Fruit fly (Drosophila melanogaster) whole organism, embryonic: Measurements from ENCODE around the gene Sgp.
A peak's percentile ranks its signal among the peaks of the same experiment; 100 is the strongest.

Experiments
- Adf1 ChIP-seq: fragments of 200-800 bp; sonication (Bioruptor generic); IDR thresholded peaks from 2 replicates; pipeline ENCODE4 v1.3.6; 2022; ENCODE audit warnings: missing biosample characterization, missing genetic modification characterization
- CG10267 ChIP-seq: fragments of 200-800 bp; sonication (Bioruptor generic); optimal IDR thresholded peaks from 2 replicates; lab custom pipeline; 2018; ENCODE audit warnings: missing biosample characterization, mild to moderate bottlenecking, missing genetic modification characterization, moderate library complexity
- CG11085 ChIP-seq: fragments of 200-800 bp; sonication (Bioruptor generic); IDR thresholded peaks from 2 replicates; pipeline ENCODE4 v1.3.6; 2022; ENCODE audit warnings: missing biosample characterization, missing genetic modification characterization
- CG12219 ChIP-seq: fragments of 200-800 bp; sonication (Bioruptor generic); optimal IDR thresholded peaks from 3 replicates; lab custom pipeline; 2018; ENCODE audit warnings: missing biosample characterization, mild to moderate bottlenecking, missing genetic modification characterization
- CG12299 ChIP-seq: fragments of 200-800 bp; sonication (Bioruptor generic); optimal IDR thresholded peaks from 2 replicates; lab custom pipeline; 2018; ENCODE audit warnings: missing biosample characterization, mild to moderate bottlenecking, missing genetic modification characterization
- CG12659 ChIP-seq: fragments of 200-800 bp; sonication (Bioruptor generic); optimal IDR thresholded peaks from 3 replicates; lab custom pipeline; 2017; ENCODE audit warnings: mild to moderate bottlenecking, missing biosample characterization, missing genetic modification reagents, missing genetic modification characterization
- CG13775 ChIP-seq: fragments of 200-800 bp; sonication (Bioruptor generic); optimal IDR thresholded peaks from 3 replicates; lab custom pipeline; 2017; ENCODE audit warnings: missing biosample characterization, mild to moderate bottlenecking, missing genetic modification characterization
- CG14965 ChIP-seq: fragments of 200-800 bp; sonication (Bioruptor generic); optimal IDR thresholded peaks from 2 replicates; lab custom pipeline; 2016; ENCODE audit warnings: missing biosample characterization, missing genetic modification characterization, borderline replicate concordance
- CG15269 ChIP-seq: fragments of 200-800 bp; sonication (Bioruptor generic); optimal IDR thresholded peaks from 2 replicates; lab custom pipeline; 2018; ENCODE audit warnings: missing biosample characterization, mild to moderate bottlenecking, missing genetic modification characterization, moderate library complexity
- CG17186 ChIP-seq: fragments of 200-800 bp; sonication (Bioruptor generic); optimal IDR thresholded peaks from 3 replicates; lab custom pipeline; 2017; ENCODE audit warnings: missing biosample characterization, missing genetic modification reagents, missing genetic modification characterization
- CG17912 ChIP-seq: fragments of 200-800 bp; sonication (Bioruptor generic); optimal IDR thresholded peaks from 2 replicates; lab custom pipeline; 2018; ENCODE audit warnings: missing biosample characterization, mild to moderate bottlenecking, missing genetic modification characterization
- CG18599 ChIP-seq: fragments of 200-800 bp; sonication (Bioruptor generic); optimal IDR thresholded peaks from 3 replicates; lab custom pipeline; 2017; ENCODE audit warnings: missing biosample characterization, missing genetic modification characterization, mild to moderate bottlenecking, moderate library complexity, missing genetic modification reagents
- CG2120 ChIP-seq: fragments of 200-800 bp; sonication (Bioruptor generic); optimal IDR thresholded peaks from 3 replicates; lab custom pipeline; 2016; ENCODE audit warnings: missing biosample characterization, missing genetic modification characterization
- CG3838 ChIP-seq: fragments of 200-800 bp; sonication (Bioruptor generic); optimal IDR thresholded peaks from 3 replicates; lab custom pipeline; 2016; ENCODE audit warnings: missing biosample characterization, missing genetic modification characterization
- CG43689 ChIP-seq: fragments of 200-800 bp; sonication (Bioruptor generic); IDR thresholded peaks from 2 replicates; pipeline ENCODE4 v1.3.6; 2022; ENCODE audit warnings: missing biosample characterization, missing genetic modification characterization
- CG5180 ChIP-seq: fragments of 200-800 bp; sonication (Bioruptor generic); optimal IDR thresholded peaks from 3 replicates; lab custom pipeline; 2017; ENCODE audit warnings: missing biosample characterization, missing genetic modification characterization, mild to moderate bottlenecking, moderate library complexity, missing genetic modification reagents
- CG8388 ChIP-seq: fragments of 200-800 bp; sonication (Bioruptor generic); optimal IDR thresholded peaks from 2 replicates; lab custom pipeline; 2019; ENCODE audit warnings: missing biosample characterization, mild to moderate bottlenecking, missing genetic modification characterization, moderate library complexity
- CG9876 ChIP-seq: fragments of 200-800 bp; sonication (Bioruptor generic); optimal IDR thresholded peaks from 2 replicates; lab custom pipeline; 2016; ENCODE audit warnings: missing biosample characterization, missing genetic modification characterization
- CkIIα-i1 ChIP-seq: fragments of 200-800 bp; sonication (Bioruptor generic); IDR thresholded peaks from 2 replicates; pipeline ENCODE4 v1.3.6; 2022; ENCODE audit warnings: missing biosample characterization, missing genetic modification characterization
- D19A ChIP-seq: fragments of 200-800 bp; optimal IDR thresholded peaks from 3 replicates; lab custom pipeline; 2019; ENCODE audit warnings: missing biosample characterization, mild to moderate bottlenecking, missing genetic modification characterization, moderate library complexity
- Dip2 ChIP-seq: fragments of 200-800 bp; sonication (Bioruptor generic); IDR thresholded peaks from 2 replicates; pipeline ENCODE4 v1.3.6; 2022; ENCODE audit warnings: missing biosample characterization, missing genetic modification characterization
- Drgx ChIP-seq: fragments of 200-800 bp; sonication (Bioruptor generic); IDR thresholded peaks from 2 replicates; pipeline ENCODE4 v1.3.6; 2022; ENCODE audit warnings: missing biosample characterization, missing genetic modification characterization
- HmgZ ChIP-seq: fragments of 200-800 bp; sonication (Bioruptor generic); optimal IDR thresholded peaks from 2 replicates; lab custom pipeline; 2018; ENCODE audit warnings: missing biosample characterization, mild to moderate bottlenecking, missing genetic modification characterization
- MTF-1 ChIP-seq: fragments of 200-800 bp; sonication (Bioruptor generic); optimal IDR thresholded peaks from 2 replicates; lab custom pipeline; 2018; ENCODE audit warnings: missing biosample characterization, mild to moderate bottlenecking, missing genetic modification characterization, borderline replicate concordance
- Mad ChIP-seq: fragments of 200-800 bp; sonication (Bioruptor generic); optimal IDR thresholded peaks from 2 replicates; lab custom pipeline; 2016; ENCODE audit warnings: missing biosample characterization, missing genetic modification characterization
- Opbp ChIP-seq: fragments of 200-800 bp; sonication (Bioruptor generic); IDR thresholded peaks from 3 replicates; pipeline ENCODE4 v1.3.6; 2022; ENCODE audit warnings: missing biosample characterization, missing genetic modification characterization; ENCODE audit not compliant: partially characterized antibody
- Sox100B ChIP-seq: fragments of 200-800 bp; sonication (Bioruptor generic); optimal IDR thresholded peaks from 3 replicates; lab custom pipeline; 2018; ENCODE audit warnings: missing biosample characterization, mild to moderate bottlenecking, missing genetic modification characterization
- TFAM ChIP-seq: fragments of 200-800 bp; sonication (Bioruptor generic); optimal IDR thresholded peaks from 2 replicates; lab custom pipeline; 2017; ENCODE audit warnings: missing biosample characterization, missing genetic modification characterization, inconsistent platforms
- ab ChIP-seq: fragments of 200-800 bp; sonication (Bioruptor generic); optimal IDR thresholded peaks from 2 replicates; lab custom pipeline; 2016; ENCODE audit warnings: missing biosample characterization, missing genetic modification characterization
- ac ChIP-seq: fragments of 200-800 bp; sonication (Bioruptor generic); optimal IDR thresholded peaks from 3 replicates; lab custom pipeline; 2017; ENCODE audit warnings: missing biosample characterization, mild to moderate bottlenecking, missing genetic modification characterization
- bab2 ChIP-seq: fragments of 200-800 bp; sonication (Bioruptor generic); optimal IDR thresholded peaks from 2 replicates; lab custom pipeline; 2016; ENCODE audit warnings: missing biosample characterization, missing genetic modification characterization
- chinmo ChIP-seq: fragments of 200-800 bp; sonication (Bioruptor generic); IDR thresholded peaks from 4 replicates; pipeline ENCODE4 v1.3.6; 2022; ENCODE audit warnings: missing biosample characterization, missing genetic modification characterization; ENCODE audit not compliant: partially characterized antibody
- dmrt11E ChIP-seq: fragments of 200-800 bp; sonication (Bioruptor generic); optimal IDR thresholded peaks from 3 replicates; lab custom pipeline; 2018; ENCODE audit warnings: missing biosample characterization, mild to moderate bottlenecking, missing genetic modification characterization, moderate library complexity
- fru ChIP-seq: fragments of >200 bp; optimal IDR thresholded peaks from 2 replicates; lab custom pipeline; 2017
- grn ChIP-seq: fragments of 200-800 bp; sonication (Bioruptor generic); optimal IDR thresholded peaks from 3 replicates; lab custom pipeline; 2017; ENCODE audit warnings: missing biosample characterization, missing genetic modification characterization
- gro ChIP-seq: fragments of 200-800 bp; sonication (Bioruptor generic); optimal IDR thresholded peaks from 2 replicates; lab custom pipeline; 2016; ENCODE audit warnings: missing biosample characterization, missing genetic modification characterization
- hb ChIP-seq: fragments of 200-800 bp; sonication (Bioruptor generic); IDR thresholded peaks from 3 replicates; pipeline ENCODE4 v1.3.6; 2022; ENCODE audit warnings: missing biosample characterization, missing genetic modification characterization; ENCODE audit not compliant: partially characterized antibody
- ind ChIP-seq: fragments of 200-800 bp; sonication (Bioruptor generic); optimal IDR thresholded peaks from 3 replicates; lab custom pipeline; 2016; ENCODE audit warnings: missing biosample characterization, missing genetic modification characterization
- jigr1 ChIP-seq: fragments of 200-800 bp; sonication (Bioruptor generic); IDR thresholded peaks from 3 replicates; pipeline ENCODE4 v1.3.6; 2022; ENCODE audit warnings: missing biosample characterization, missing genetic modification characterization
- kah ChIP-seq: fragments of 200-800 bp; sonication (Bioruptor generic); optimal IDR thresholded peaks from 2 replicates; lab custom pipeline; 2018; ENCODE audit warnings: missing biosample characterization, mild to moderate bottlenecking, missing genetic modification characterization
- ken ChIP-seq: fragments of 200-800 bp; sonication (Bioruptor generic); IDR thresholded peaks from 3 replicates; pipeline ENCODE4 v1.3.6; 2022; ENCODE audit warnings: missing biosample characterization, missing genetic modification characterization
- lbe ChIP-seq: fragments of 200-800 bp; sonication (Bioruptor generic); optimal IDR thresholded peaks from 2 replicates; lab custom pipeline; 2016; ENCODE audit warnings: missing biosample characterization, mild to moderate bottlenecking, missing genetic modification characterization
- mirr ChIP-seq: fragments of 200-800 bp; sonication (Bioruptor generic); optimal IDR thresholded peaks from 3 replicates; lab custom pipeline; 2018; ENCODE audit warnings: missing biosample characterization, mild to moderate bottlenecking, missing genetic modification characterization
- nmo ChIP-seq: fragments of 200-800 bp; sonication (Bioruptor generic); optimal IDR thresholded peaks from 2 replicates; lab custom pipeline; 2018; ENCODE audit warnings: missing biosample characterization, mild to moderate bottlenecking, missing genetic modification characterization, moderate library complexity
- pb ChIP-seq: fragments of 200-800 bp; sonication (Bioruptor generic); optimal IDR thresholded peaks from 3 replicates; lab custom pipeline; 2016; ENCODE audit warnings: missing biosample characterization, missing genetic modification characterization
- prd ChIP-seq, 3 experiments: fragments of >200 bp in 2 of 3; fragments of 200-800 bp in 1 of 3; sonication (Bioruptor generic) in 1 of 3; optimal IDR thresholded peaks in 2 of 3; IDR thresholded peaks in 1 of 3; 2 replicates in 2 of 3; 3 replicates in 1 of 3; pipeline versions ENCODE4 v1.3.6 to Lab custom; 2017 to 2022; ENCODE audit warnings: missing biosample characterization in 1 of 3, missing genetic modification characterization in 1 of 3
- sd ChIP-seq: fragments of 200-800 bp; sonication (Bioruptor generic); optimal IDR thresholded peaks from 3 replicates; lab custom pipeline; 2018; ENCODE audit warnings: missing biosample characterization, mild to moderate bottlenecking, missing genetic modification characterization, moderate library complexity
- slou ChIP-seq: fragments of 200-800 bp; sonication (Bioruptor generic); optimal IDR thresholded peaks from 3 replicates; lab custom pipeline; 2016; ENCODE audit warnings: missing biosample characterization, missing genetic modification characterization
- slp2 ChIP-seq: fragments of 200-800 bp; sonication (Bioruptor generic); optimal IDR thresholded peaks from 2 replicates; lab custom pipeline; 2016; ENCODE audit warnings: missing biosample characterization, missing genetic modification characterization
- tgo ChIP-seq: fragments of 200-800 bp; sonication (Bioruptor generic); IDR thresholded peaks from 3 replicates; pipeline ENCODE4 v1.3.6; 2022; ENCODE audit warnings: missing biosample characterization, missing genetic modification characterization
- zen2 ChIP-seq: fragments of 200-800 bp; sonication (Bioruptor generic); IDR thresholded peaks from 3 replicates; pipeline ENCODE4 v1.3.6; 2022; ENCODE audit warnings: missing biosample characterization, missing genetic modification characterization; ENCODE audit not compliant: partially characterized antibody

Sgp gene

dm6 chr2L:8471667-8472066, 47.8 kb upstream of the Sgp start (continued):
- no peak for TF ChIP-seq CG15269 (tag; lab: Kevin White, UChicago)
- TF ChIP-seq CG13775, result no peak
- TF ChIP-seq TFAM, result no peak
- TF ChIP-seq CG2120 (GFP tag; lab: Kevin White, UChicago), result no peak
- TF ChIP-seq D19A, result peak; percentile 41
- peak; percentile 41 for TF ChIP-seq CG10267 (tag; lab: Kevin White, UChicago)
- TF ChIP-seq slou (GFP tag; lab: Kevin White, UChicago), result no peak
- no peak for TF ChIP-seq CG12219 (GFP tag; lab: Kevin White, UChicago)
- TF ChIP-seq Mad (GFP tag; lab: Kevin White, UChicago), result no peak
- no peak for TF ChIP-seq hb
- TF ChIP-seq sd (tag; lab: Kevin White, UChicago), result no peak
- TF ChIP-seq CG8388 (GFP tag; lab: Kevin White, UChicago), result peak; percentile 49
- TF ChIP-seq bab2 (GFP tag; lab: Kevin White, UChicago), result no peak
- TF ChIP-seq CG17912 (GFP tag; lab: Kevin White, UChicago), result no peak
- TF ChIP-seq CG43689 (GFP tag; lab: Robert Waterston, UW), result no peak
- peak; percentile 47; the same call in 1 of the 2 replicates for TF ChIP-seq Drgx (GFP tag; lab: Robert Waterston, UW)
- TF ChIP-seq gro, result no peak
- TF ChIP-seq nmo (GFP tag; lab: Kevin White, UChicago), result peak; percentile 74
- no peak for TF ChIP-seq ind (GFP tag; lab: Kevin White, UChicago)
- TF ChIP-seq CG14965, result no peak
- peak; percentile 76 for TF ChIP-seq dmrt11E (tag; lab: Kevin White, UChicago)
- no peak for TF ChIP-seq ken
- no peak for TF ChIP-seq fru
- no peak for TF ChIP-seq CG9876 (GFP tag; lab: Kevin White, UChicago)
- TF ChIP-seq HmgZ (tag; lab: Kevin White, UChicago), result no peak
- TF ChIP-seq prd (optimal IDR thresholded peaks at IDR 0.05; lab: Kevin White, UChicago), result no peak
- peak; percentile 61; the same call in 2 of the 3 replicates for TF ChIP-seq prd (GFP tag; IDR thresholded peaks at IDR 0.05; lab: Robert Waterston, UW)
- no peak for TF ChIP-seq kah (GFP tag; lab: Kevin White, UChicago)
- TF ChIP-seq lbe (GFP tag; lab: Kevin White, UChicago), result no peak
- TF ChIP-seq pb (GFP tag; lab: Kevin White, UChicago), result no peak
- TF ChIP-seq CkIIα-i1 (GFP tag; lab: Robert Waterston, UW), result no peak
- TF ChIP-seq CG12299, result no peak
- TF ChIP-seq mirr (GFP tag; lab: Kevin White, UChicago), result no peak
- no peak for TF ChIP-seq tgo (GFP tag; lab: Robert Waterston, UW)
- TF ChIP-seq CG12659 (GFP tag; lab: Kevin White, UChicago), result no peak
- no peak for TF ChIP-seq Dip2
- TF ChIP-seq Adf1 (GFP tag; lab: Robert Waterston, UW), result no peak
- TF ChIP-seq jigr1 (GFP tag; lab: Robert Waterston, UW), result no peak
- peak; percentile 42 for TF ChIP-seq Sox100B (GFP tag; lab: Kevin White, UChicago)
- no peak for TF ChIP-seq CG18599 (GFP tag; lab: Kevin White, UChicago)
- TF ChIP-seq grn, result no peak
- no peak for TF ChIP-seq ac (GFP tag; lab: Kevin White, UChicago)
- no peak for TF ChIP-seq chinmo (GFP tag; lab: Robert Waterston, UW)
- TF ChIP-seq CG5180, result no peak
- TF ChIP-seq slp2, result no peak
- no peak for TF ChIP-seq CG3838 (GFP tag; lab: Kevin White, UChicago)
- no peak for TF ChIP-seq MTF-1 (GFP tag; lab: Kevin White, UChicago)
- no peak for TF ChIP-seq CG11085 (GFP tag; lab: Robert Waterston, UW)
- TF ChIP-seq Opbp, result no peak
- TF ChIP-seq CG17186 (GFP tag; lab: Kevin White, UChicago), result no peak
- no peak for TF ChIP-seq zen2
- no peak for TF ChIP-seq ab (GFP tag; lab: Kevin White, UChicago)
